Worm (Caenorhabditis elegans) whole organism, L4/young adult: ENCODE data around the gene D1014.13.

Experiments used
- W03F9.2 ChIP-seq: fragments of 150-350 bp; optimal IDR thresholded peaks from 2 replicates; lab custom pipeline; 2014; ENCODE audit warnings: missing biosample characterization, missing genetic modification characterization
- dao-5 ChIP-seq: sonication (generic microtip); optimal IDR thresholded peaks from 2 replicates; lab custom pipeline; 2016; ENCODE audit warnings: missing genotype, missing genetic modification characterization, moderate library complexity, missing compliant biosample characterization
- him-1 ChIP-seq: sonication (generic microtip); optimal IDR thresholded peaks from 2 replicates; lab custom pipeline; 2016; ENCODE audit warnings: missing genotype, missing genetic modification reagents, missing genetic modification characterization, missing compliant biosample characterization

Gene D1014.13

DNA sequence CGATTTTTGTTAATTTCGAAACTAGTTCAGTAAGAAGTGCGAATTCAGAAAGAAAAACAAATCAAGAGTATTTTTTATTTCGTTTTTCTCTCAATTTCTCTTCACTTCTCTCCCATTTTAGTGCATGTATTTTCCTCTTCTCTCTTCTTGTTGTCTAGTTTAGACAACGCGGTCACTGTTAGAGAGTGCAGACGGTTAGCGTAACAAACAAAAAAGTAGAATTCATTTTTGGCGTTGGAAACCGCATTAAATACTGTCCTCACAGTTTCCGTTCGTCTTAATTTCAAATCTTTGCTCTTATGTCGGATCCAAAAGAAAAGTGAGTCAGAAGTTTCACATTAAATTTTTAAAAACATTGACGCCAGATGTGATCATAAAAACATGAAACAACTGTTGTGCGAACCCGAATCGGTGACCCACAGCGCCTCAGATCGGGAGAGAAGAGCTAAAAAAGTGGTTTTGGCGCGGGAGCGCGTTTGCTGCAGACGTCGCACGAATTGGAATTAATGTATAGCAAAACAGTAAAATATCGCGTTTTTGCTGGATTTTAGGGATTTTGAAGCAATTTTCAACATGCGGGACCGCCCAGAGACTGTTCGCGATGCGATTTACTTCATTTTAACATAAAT, 33.6 kb downstream of the D1014.13 start, which contains the start of gene srp-7:
Gene srp-7 (plus strand): TSS at position 213 of the 629 bp plus-strand sequence.
- TF ChIP-seq him-1 (tag; lab: Kevin White, UChicago) (no peak), dao-5 (no peak), W03F9.2 (tag; lab: Kevin White, UChicago) (no peak)

DNA sequence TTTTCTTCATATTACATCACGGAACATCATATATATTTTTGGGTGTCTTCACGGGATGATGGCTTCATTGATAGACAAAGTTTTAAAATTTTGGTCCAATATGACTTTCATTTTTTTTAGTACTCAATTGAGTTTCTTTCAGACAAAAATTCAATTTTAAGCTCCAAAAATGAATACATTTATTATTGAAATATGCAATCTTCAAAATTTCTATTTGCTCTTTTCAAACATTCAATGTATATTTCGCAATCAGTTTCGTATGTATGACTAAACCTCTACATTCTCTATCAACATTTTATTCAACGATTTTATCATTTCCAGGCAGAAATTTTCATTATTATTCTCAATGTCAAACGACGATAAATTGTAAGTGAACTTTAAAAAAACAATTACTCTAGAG, 38.0 kb downstream of the D1014.13 start, which contains the start of gene srp-8:
Gene srp-8 (plus strand): TSS at position 301 of the 400 bp plus-strand sequence.
- TF ChIP-seq him-1 (tag; lab: Kevin White, UChicago): no peak

DNA sequence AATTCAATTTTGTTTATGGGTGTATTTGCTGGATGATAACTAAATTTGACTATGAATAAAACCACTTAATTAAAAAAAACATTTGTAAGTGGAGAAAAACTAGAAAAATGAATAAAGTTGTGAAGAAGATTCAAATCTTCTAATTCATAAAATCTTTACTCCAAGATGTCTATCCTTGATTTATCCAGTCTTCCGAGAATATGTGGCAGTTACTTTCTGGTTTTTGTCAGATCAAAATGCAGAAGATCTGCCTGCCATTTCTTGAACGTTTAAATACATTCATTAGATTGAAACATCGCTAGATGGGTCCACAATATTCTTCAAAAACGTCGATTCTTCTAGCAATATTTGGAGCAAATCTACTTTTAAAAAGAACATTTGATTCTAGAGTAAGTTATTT, 40.3 kb downstream of the D1014.13 start, which contains the start of gene F20D6.2:
Gene F20D6.2 (plus strand): TSS at position 301 of the 400 bp plus-strand sequence.
- no peak for TF ChIP-seq him-1 (tag; lab: Kevin White, UChicago)
- no peak for TF ChIP-seq W03F9.2 (tag; lab: Kevin White, UChicago)
- no peak for TF ChIP-seq dao-5

- no peak for TF ChIP-seq dao-5
- no peak for TF ChIP-seq him-1 (tag; lab: Kevin White, UChicago)
- no peak for TF ChIP-seq W03F9.2 (tag; lab: Kevin White, UChicago)
Measured at ce11 chrV:8188421-8188820, 43.0 kb downstream of the D1014.13 start, which contains the start of gene F20D6.15. TSS of gene F20D6.15 (minus strand) at chrV:8188467.

ce11 chrV:8190016-8190415, 44.6 kb downstream of the D1014.13 start, which contains the start of gene F20D6.12:
TSS of gene F20D6.12 (minus strand) at chrV:8190116.
- TF ChIP-seq him-1 (tag; lab: Kevin White, UChicago): no peak
- TF ChIP-seq W03F9.2 (tag; lab: Kevin White, UChicago): no peak
- TF ChIP-seq dao-5: no peak

DNA sequence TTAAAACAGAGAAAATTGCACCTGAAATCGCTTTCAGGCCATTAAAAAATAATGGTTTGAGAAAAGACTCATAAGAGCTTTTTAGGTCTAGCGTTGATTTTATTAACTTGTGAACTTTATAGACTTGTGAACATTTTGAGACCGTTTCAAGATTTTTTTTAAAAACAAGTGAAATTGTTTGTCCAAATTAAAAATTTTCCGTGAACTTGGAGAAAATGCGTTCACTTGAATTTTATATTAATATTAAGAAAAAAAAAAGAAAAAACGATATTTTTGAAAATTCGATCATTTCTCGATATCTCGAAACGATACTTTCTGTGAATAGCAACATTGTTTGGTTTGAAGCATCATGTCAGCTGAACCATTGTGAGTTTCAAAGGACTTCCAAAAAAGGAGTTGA, 45.0 kb downstream of the D1014.13 start, which contains the start of gene F20D6.1:
Gene F20D6.1 (plus strand): TSS at position 301 of the 400 bp plus-strand sequence.
- TF ChIP-seq him-1 (tag; lab: Kevin White, UChicago): no peak
- no peak for TF ChIP-seq dao-5
- TF ChIP-seq W03F9.2 (tag; lab: Kevin White, UChicago): no peak

- TF ChIP-seq him-1 (tag; lab: Kevin White, UChicago) (no peak), dao-5 (no peak), W03F9.2 (tag; lab: Kevin White, UChicago) (no peak)
Measured at ce11 chrV:8195889-8196418, 50.5 kb downstream of the D1014.13 start, which contains the start of gene F20D6.10. TSS of gene F20D6.10 (minus strand) at chrV:8195939.

DNA sequence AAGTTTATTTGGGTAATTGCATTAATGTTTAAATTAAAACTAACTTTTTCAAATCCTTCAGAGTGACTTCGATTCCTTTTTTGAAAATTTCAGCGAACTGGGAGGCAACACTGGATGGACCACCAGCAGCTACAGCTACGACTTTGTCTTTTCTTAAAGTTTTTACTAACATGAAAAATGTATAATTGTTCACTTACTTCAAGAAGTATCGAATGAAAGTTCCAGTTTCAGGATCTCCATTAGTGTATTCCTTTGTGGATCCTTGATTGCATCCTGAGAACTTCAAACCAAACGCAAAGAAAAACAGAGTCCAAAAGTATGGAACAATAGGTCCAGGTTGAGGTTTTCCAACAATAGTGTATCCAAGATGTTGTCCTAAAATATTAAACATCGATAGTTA, 51.6 kb downstream of the D1014.13 start:
- TF ChIP-seq dao-5 (no peak), him-1 (tag; lab: Kevin White, UChicago) (no peak), W03F9.2 (tag; lab: Kevin White, UChicago) (no peak)

ce11 chrV:8198994-8199393, 53.6 kb downstream of the D1014.13 start, which contains the start of gene F20D6.11:
TSS of gene F20D6.11 (minus strand) at chrV:8199094.
- TF ChIP-seq dao-5: no peak
- TF ChIP-seq him-1 (tag; lab: Kevin White, UChicago): no peak
- TF ChIP-seq W03F9.2 (tag; lab: Kevin White, UChicago): no peak

- TF ChIP-seq W03F9.2 (tag; lab: Kevin White, UChicago) (no peak), him-1 (tag; lab: Kevin White, UChicago) (no peak), dao-5 (no peak)
Measured at ce11 chrV:8201229-8201858, 55.9 kb downstream of the D1014.13 start, which contains the start of gene cri-2. TSS of gene cri-2 (plus strand) at chrV:8201808.
